Worm (Caenorhabditis elegans): ENCODE data around the gene W03A5.2.

DNA sequence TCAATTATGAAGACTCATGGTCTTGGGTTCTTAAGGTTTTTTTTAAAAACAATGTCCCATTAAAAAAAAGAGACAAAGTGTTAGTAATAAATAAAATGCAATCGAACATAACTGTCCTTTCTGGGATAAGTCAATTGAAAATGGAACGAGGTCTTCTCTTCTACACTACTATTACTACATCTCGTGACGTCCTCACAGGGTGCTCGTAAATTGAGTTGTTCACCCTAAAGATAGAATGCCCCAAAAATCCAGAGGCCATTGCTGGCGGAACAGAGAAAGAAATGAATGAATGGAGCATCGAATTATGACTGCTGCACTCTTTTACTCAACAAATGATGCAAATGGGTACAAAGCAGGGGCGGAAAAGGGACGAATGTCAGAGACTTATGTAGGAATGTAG is 3.4 kb upstream of the W03A5.2 start:
- TF ChIP-seq ztf-4 (tag; optimal IDR thresholded peaks at IDR 0.05) = no peak
- no peak for TF ChIP-seq nhr-237 (tag; optimal IDR thresholded peaks at IDR 0.05)
- TF ChIP-seq elt-1 (tag; optimal IDR thresholded peaks at IDR 0.05) = no peak
- TF ChIP-seq ama-1 (optimal IDR thresholded peaks at IDR 0.05) = no peak
- TF ChIP-seq nhr-76 (tag; optimal IDR thresholded peaks at IDR 0.05) = no peak

Data from whole organism, L3 larva.